Fruit fly (Drosophila melanogaster) whole organism, embryonic: ENCODE data around the gene CG6295.
A peak's percentile ranks its signal among the peaks of the same experiment; 100 is the strongest.

Experiments used
- B-H2 ChIP-seq: fragments of 200-800 bp; sonication (Bioruptor generic); optimal IDR thresholded peaks from 2 replicates; lab custom pipeline; 2018; ENCODE audit warnings: missing biosample characterization, mild to moderate bottlenecking, missing genetic modification characterization
- CG10321 ChIP-seq: fragments of 200-800 bp; sonication (Bioruptor generic); IDR thresholded peaks from 2 replicates; pipeline ENCODE4 v1.3.6; 2022; ENCODE audit warnings: missing biosample characterization, missing genetic modification characterization
- CG12236 ChIP-seq: fragments of 200-800 bp; sonication (Bioruptor generic); optimal IDR thresholded peaks from 2 replicates; lab custom pipeline; 2016; ENCODE audit warnings: missing biosample characterization, missing genetic modification characterization
- CG12659 ChIP-seq: fragments of 200-800 bp; sonication (Bioruptor generic); optimal IDR thresholded peaks from 3 replicates; lab custom pipeline; 2017; ENCODE audit warnings: mild to moderate bottlenecking, missing biosample characterization, missing genetic modification reagents, missing genetic modification characterization
- CG13624 ChIP-seq: fragments of 200-800 bp; sonication (Bioruptor generic); optimal IDR thresholded peaks from 2 replicates; lab custom pipeline; 2016; ENCODE audit warnings: missing biosample characterization, missing genetic modification characterization
- CG15011 ChIP-seq: fragments of 200-800 bp; sonication (Bioruptor generic); optimal IDR thresholded peaks from 3 replicates; lab custom pipeline; 2018; ENCODE audit warnings: missing biosample characterization, mild to moderate bottlenecking, missing genetic modification characterization
- CG15073 ChIP-seq: fragments of 200-800 bp; sonication (Bioruptor generic); optimal IDR thresholded peaks from 2 replicates; lab custom pipeline; 2016; ENCODE audit warnings: missing biosample characterization, missing genetic modification characterization
- CG16815 ChIP-seq: fragments of 200-800 bp; sonication (Bioruptor generic); optimal IDR thresholded peaks from 3 replicates; lab custom pipeline; 2017; ENCODE audit warnings: missing biosample characterization, mild to moderate bottlenecking, missing genetic modification characterization
- CG17568 ChIP-seq: fragments of 200-800 bp; sonication (Bioruptor generic); optimal IDR thresholded peaks from 2 replicates; lab custom pipeline; 2018; ENCODE audit warnings: missing biosample characterization, mild to moderate bottlenecking, missing genetic modification characterization, moderate library complexity
- CG17829 ChIP-seq: fragments of 200-800 bp; optimal IDR thresholded peaks from 2 replicates; lab custom pipeline; 2019; ENCODE audit warnings: missing biosample characterization, mild to moderate bottlenecking, missing genetic modification characterization, moderate library complexity
- CG2202 ChIP-seq: fragments of 200-800 bp; sonication (Bioruptor generic); optimal IDR thresholded peaks from 2 replicates; lab custom pipeline; 2018; ENCODE audit warnings: missing biosample characterization, mild to moderate bottlenecking, missing genetic modification characterization
- CG2875 ChIP-seq: fragments of 200-800 bp; sonication (Bioruptor generic); optimal IDR thresholded peaks from 2 replicates; lab custom pipeline; 2017; ENCODE audit warnings: missing biosample characterization, mild to moderate bottlenecking, missing genetic modification characterization, missing genetic modification reagents
- CG32767 ChIP-seq: fragments of 200-800 bp; sonication (Bioruptor generic); IDR thresholded peaks from 2 replicates; pipeline ENCODE4 v1.3.6; 2022; ENCODE audit warnings: missing biosample characterization, missing genetic modification characterization
- CG34224 ChIP-seq: fragments of 200-800 bp; sonication (Bioruptor generic); IDR thresholded peaks from 3 replicates; pipeline ENCODE4 v1.3.6; 2022; ENCODE audit warnings: missing biosample characterization, missing genetic modification characterization; ENCODE audit not compliant: partially characterized antibody
- CG3838 ChIP-seq: fragments of 200-800 bp; sonication (Bioruptor generic); optimal IDR thresholded peaks from 3 replicates; lab custom pipeline; 2016; ENCODE audit warnings: missing biosample characterization, missing genetic modification characterization
- CG7271 ChIP-seq: fragments of 200-800 bp; sonication (Bioruptor generic); optimal IDR thresholded peaks from 2 replicates; lab custom pipeline; 2018; ENCODE audit warnings: missing biosample characterization, mild to moderate bottlenecking, missing genetic modification characterization, moderate library complexity
- CG8924 ChIP-seq: fragments of 200-800 bp; optimal IDR thresholded peaks from 3 replicates; lab custom pipeline; 2019; ENCODE audit warnings: missing biosample characterization, mild to moderate bottlenecking, missing genetic modification characterization, moderate library complexity
- CHES-1-like ChIP-seq: fragments of 200-800 bp; sonication (Bioruptor generic); optimal IDR thresholded peaks from 2 replicates; lab custom pipeline; 2016; ENCODE audit warnings: missing biosample characterization, missing genetic modification characterization
- D19B ChIP-seq: fragments of 200-800 bp; sonication (Bioruptor generic); optimal IDR thresholded peaks from 2 replicates; lab custom pipeline; 2017; ENCODE audit warnings: missing biosample characterization, mild to moderate bottlenecking, missing genetic modification characterization
- E2f1 ChIP-seq: fragments of 200-800 bp; sonication (Bioruptor generic); IDR thresholded peaks from 2 replicates; pipeline ENCODE4 v1.3.6; 2022; ENCODE audit warnings: missing biosample characterization, missing genetic modification characterization
- HHEX ChIP-seq: fragments of 200-800 bp; sonication (Bioruptor generic); optimal IDR thresholded peaks from 3 replicates; lab custom pipeline; 2017; ENCODE audit warnings: missing biosample characterization, mild to moderate bottlenecking, missing genetic modification characterization, missing genetic modification reagents
- Lhr ChIP-seq: fragments of 200-800 bp; sonication (Bioruptor generic); optimal IDR thresholded peaks from 3 replicates; lab custom pipeline; 2017; ENCODE audit warnings: mild to moderate bottlenecking, missing biosample characterization, missing genetic modification reagents, missing genetic modification characterization
- Rfx ChIP-seq: fragments of 200-800 bp; sonication (Bioruptor generic); IDR thresholded peaks from 2 replicates; pipeline ENCODE4 v1.3.6; 2022; ENCODE audit warnings: missing biosample characterization, missing genetic modification characterization
- Sry-β ChIP-seq: fragments of 200-800 bp; sonication (Bioruptor generic); optimal IDR thresholded peaks from 2 replicates; lab custom pipeline; 2018; ENCODE audit warnings: missing biosample characterization, mild to moderate bottlenecking, missing genetic modification characterization, moderate library complexity
- Ssrp ChIP-seq: fragments of 200-800 bp; sonication (Bioruptor generic); optimal IDR thresholded peaks from 2 replicates; lab custom pipeline; 2018; ENCODE audit warnings: missing biosample characterization, mild to moderate bottlenecking, missing genetic modification characterization, moderate library complexity
- Trl ChIP-seq, 3 experiments: fragments of >200 bp in 2 of 3; fragments of 200-800 bp in 1 of 3; sonication (Bioruptor generic) in 1 of 3; optimal IDR thresholded peaks; 2 replicates in 1 of 3; 3 replicates in 2 of 3; lab custom pipeline; 2016 to 2017; ENCODE audit warnings: missing biosample characterization in 1 of 3, missing genetic modification characterization in 1 of 3
- bbx ChIP-seq: fragments of 200-800 bp; sonication (Bioruptor generic); IDR thresholded peaks from 2 replicates; pipeline ENCODE4 v1.3.6; 2022; ENCODE audit warnings: missing biosample characterization, missing genetic modification characterization; ENCODE audit not compliant: partially characterized antibody
- chm ChIP-seq: fragments of 200-800 bp; sonication (Bioruptor generic); IDR thresholded peaks from 2 replicates; pipeline ENCODE4 v1.3.6; 2022; ENCODE audit warnings: missing biosample characterization, missing genetic modification characterization
- ci ChIP-seq: fragments of 200-800 bp; sonication (Bioruptor generic); IDR thresholded peaks from 3 replicates; pipeline ENCODE4 v1.3.6; 2022; ENCODE audit warnings: missing biosample characterization, missing genetic modification characterization
- corto ChIP-seq: fragments of 200-800 bp; sonication (Bioruptor generic); optimal IDR thresholded peaks from 2 replicates; lab custom pipeline; 2016; ENCODE audit warnings: missing biosample characterization, mild to moderate bottlenecking, missing genetic modification characterization, moderate library complexity
- disco-r ChIP-seq: fragments of 200-800 bp; sonication (Bioruptor generic); optimal IDR thresholded peaks from 2 replicates; lab custom pipeline; 2016; ENCODE audit warnings: missing biosample characterization, missing genetic modification characterization
- ems ChIP-seq: fragments of 200-800 bp; sonication (Bioruptor generic); optimal IDR thresholded peaks from 3 replicates; lab custom pipeline; 2016; ENCODE audit warnings: missing biosample characterization, missing genetic modification characterization
- eyg ChIP-seq: fragments of 200-800 bp; sonication (Bioruptor generic); optimal IDR thresholded peaks from 3 replicates; lab custom pipeline; 2016; ENCODE audit warnings: missing biosample characterization, missing genetic modification characterization
- gcm ChIP-seq: fragments of 200-800 bp; sonication (Bioruptor generic); optimal IDR thresholded peaks from 2 replicates; lab custom pipeline; 2019; ENCODE audit warnings: missing biosample characterization, mild to moderate bottlenecking, missing genetic modification characterization, moderate library complexity
- grau ChIP-seq: fragments of 200-800 bp; optimal IDR thresholded peaks from 3 replicates; lab custom pipeline; 2019; ENCODE audit warnings: missing biosample characterization, mild to moderate bottlenecking, missing genetic modification characterization, moderate library complexity
- hkb ChIP-seq, 2 experiments: fragments of 200-800 bp in 1 of 2; fragments of >200 bp in 1 of 2; sonication (Bioruptor generic) in 1 of 2; IDR thresholded peaks in 1 of 2; optimal IDR thresholded peaks in 1 of 2; 2 replicates each; pipeline versions ENCODE4 v1.3.6 to Lab custom; 2017 to 2022; ENCODE audit warnings: missing biosample characterization in 1 of 2, missing genetic modification characterization in 1 of 2
- ind ChIP-seq: fragments of 200-800 bp; sonication (Bioruptor generic); optimal IDR thresholded peaks from 3 replicates; lab custom pipeline; 2016; ENCODE audit warnings: missing biosample characterization, missing genetic modification characterization
- insv ChIP-seq, 2 experiments: fragments of 200-800 bp; sonication (Bioruptor generic); optimal IDR thresholded peaks; 3 replicates each; lab custom pipeline; 2016 to 2018; ENCODE audit warnings: missing biosample characterization in 2 of 2, missing genetic modification characterization in 2 of 2
- knrl ChIP-seq: fragments of 200-800 bp; sonication (Bioruptor generic); IDR thresholded peaks from 3 replicates; pipeline ENCODE4 v1.3.6; 2022; ENCODE audit warnings: missing biosample characterization, missing genetic modification characterization; ENCODE audit not compliant: partially characterized antibody
- lab ChIP-seq: fragments of 200-800 bp; sonication (Bioruptor generic); optimal IDR thresholded peaks from 3 replicates; lab custom pipeline; 2017; ENCODE audit warnings: missing biosample characterization, missing genetic modification characterization, mild to moderate bottlenecking, moderate library complexity, missing genetic modification reagents
- lbe ChIP-seq: fragments of 200-800 bp; sonication (Bioruptor generic); optimal IDR thresholded peaks from 2 replicates; lab custom pipeline; 2016; ENCODE audit warnings: missing biosample characterization, mild to moderate bottlenecking, missing genetic modification characterization
- p53 ChIP-seq: fragments of 200-800 bp; sonication (Bioruptor generic); optimal IDR thresholded peaks from 2 replicates; lab custom pipeline; 2016; ENCODE audit warnings: missing biosample characterization, missing genetic modification characterization
- pb ChIP-seq: fragments of 200-800 bp; sonication (Bioruptor generic); optimal IDR thresholded peaks from 3 replicates; lab custom pipeline; 2016; ENCODE audit warnings: missing biosample characterization, missing genetic modification characterization
- phol ChIP-seq: fragments of 200-800 bp; sonication (Bioruptor generic); optimal IDR thresholded peaks from 3 replicates; lab custom pipeline; 2018; ENCODE audit warnings: missing biosample characterization, mild to moderate bottlenecking, missing genetic modification characterization, moderate library complexity
- slp2 ChIP-seq: fragments of 200-800 bp; sonication (Bioruptor generic); optimal IDR thresholded peaks from 2 replicates; lab custom pipeline; 2016; ENCODE audit warnings: missing biosample characterization, missing genetic modification characterization
- sqz ChIP-seq: fragments of 200-800 bp; sonication (Bioruptor generic); optimal IDR thresholded peaks from 3 replicates; lab custom pipeline; 2018; ENCODE audit warnings: missing biosample characterization, mild to moderate bottlenecking, missing genetic modification characterization
- tgo ChIP-seq: fragments of 200-800 bp; sonication (Bioruptor generic); IDR thresholded peaks from 3 replicates; pipeline ENCODE4 v1.3.6; 2022; ENCODE audit warnings: missing biosample characterization, missing genetic modification characterization
- tio ChIP-seq: fragments of 200-800 bp; sonication (Bioruptor generic); optimal IDR thresholded peaks from 2 replicates; lab custom pipeline; 2017; ENCODE audit warnings: missing biosample characterization, missing genetic modification characterization, inconsistent platforms
- yki ChIP-seq: fragments of >200 bp; optimal IDR thresholded peaks from 3 replicates; lab custom pipeline; 2018
- zen2 ChIP-seq: fragments of 200-800 bp; sonication (Bioruptor generic); IDR thresholded peaks from 3 replicates; pipeline ENCODE4 v1.3.6; 2022; ENCODE audit warnings: missing biosample characterization, missing genetic modification characterization; ENCODE audit not compliant: partially characterized antibody

Gene CG6295

DNA sequence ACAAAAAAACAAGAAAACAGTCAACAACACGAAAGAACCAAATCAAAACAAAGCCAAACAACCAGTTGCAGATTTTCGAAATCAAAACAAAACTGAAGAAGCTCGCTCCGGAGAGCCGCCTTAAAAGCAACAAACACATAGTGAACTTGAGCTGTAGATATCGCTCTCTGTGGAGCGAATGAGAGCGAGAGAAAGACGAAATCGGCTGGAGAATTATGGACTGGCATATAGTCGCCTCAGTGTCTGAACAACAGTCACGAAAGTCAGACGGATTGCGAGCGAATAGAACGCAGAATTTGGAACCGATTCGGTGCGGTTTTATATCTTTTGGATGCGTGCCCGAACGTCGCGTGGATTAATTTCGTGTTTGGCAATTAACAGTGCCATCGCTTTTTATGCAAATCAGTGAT, 26.6 kb downstream of the CG6295 start (continued):
- TF ChIP-seq CG32767 (no peak), corto (GFP tag; lab: Kevin White, UChicago) (no peak), lbe (GFP tag; lab: Kevin White, UChicago) (peak; percentile 32), HHEX (GFP tag; lab: Kevin White, UChicago) (no peak), CG8924 (tag; lab: Kevin White, UChicago) (no peak), knrl (GFP tag; lab: Robert Waterston, UW) (no peak; the same call in 2 of the 3 replicates), lab (GFP tag; lab: Kevin White, UChicago) (peak; percentile 65), CG15011 (no peak), Trl (optimal IDR thresholded peaks at IDR 0.05; lab: Kevin White, UChicago) (peak; percentile 72 to 97), Trl (GFP tag; optimal IDR thresholded peaks at IDR 0.05; lab: Kevin White, UChicago) (no peak), hkb (optimal IDR thresholded peaks at IDR 0.05; lab: Kevin White, UChicago) (no peak), hkb (GFP tag; IDR thresholded peaks at IDR 0.05; lab: Robert Waterston, UW) (no peak), slp2 (no peak), CG15073 (GFP tag; lab: Kevin White, UChicago) (no peak), ems (GFP tag; lab: Kevin White, UChicago) (no peak), CG34224 (GFP tag; lab: Robert Waterston, UW) (peak; percentile 36; the same call in 1 of the 3 replicates), CG2875 (no peak), B-H2 (GFP tag; lab: Kevin White, UChicago) (peak; percentile 30), Rfx (GFP tag; lab: Robert Waterston, UW) (peak; percentile 46; the same call in 1 of the 2 replicates), CG12236 (GFP tag; lab: Kevin White, UChicago) (no peak), Lhr (GFP tag; lab: Kevin White, UChicago) (no peak), phol (tag; lab: Kevin White, UChicago) (no peak), pb (GFP tag; lab: Kevin White, UChicago) (peak; percentile 19), p53 (GFP tag; lab: Kevin White, UChicago) (no peak), eyg (GFP tag; lab: Kevin White, UChicago) (no peak), D19B (GFP tag; lab: Kevin White, UChicago) (no peak), gcm (no peak), grau (tag; lab: Kevin White, UChicago) (no peak), ind (GFP tag; lab: Kevin White, UChicago) (no peak), yki (no peak), insv (GFP tag; optimal IDR thresholded peaks at IDR 0.05; lab: Kevin White, UChicago) (no peak), CG13624 (GFP tag; lab: Kevin White, UChicago) (no peak), CG2202 (tag; lab: Kevin White, UChicago) (no peak), E2f1 (GFP tag; lab: Robert Waterston, UW) (no peak), CG16815 (GFP tag; lab: Kevin White, UChicago) (no peak), ci (GFP tag; lab: Robert Waterston, UW) (peak; percentile 38; the same call in 1 of the 3 replicates), disco-r (GFP tag; lab: Kevin White, UChicago) (no peak), CG17568 (GFP tag; lab: Kevin White, UChicago) (no peak), tgo (GFP tag; lab: Robert Waterston, UW) (no peak), CG10321 (GFP tag; lab: Robert Waterston, UW) (no peak), Sry-β (GFP tag; lab: Kevin White, UChicago) (no peak), CG3838 (no peak), CG7271 (tag; lab: Kevin White, UChicago) (no peak), CG12659 (GFP tag; lab: Kevin White, UChicago) (no peak), Ssrp (tag; lab: Kevin White, UChicago) (no peak), chm (GFP tag; lab: Robert Waterston, UW) (peak; percentile 57; the same call in 1 of the 2 replicates), bbx (GFP tag; lab: Robert Waterston, UW) (no peak), zen2 (peak; percentile 37; the same call in 2 of the 3 replicates), tio (GFP tag; lab: Kevin White, UChicago) (no peak), CG17829 (tag; lab: Kevin White, UChicago) (no peak), CHES-1-like (no peak), sqz (GFP tag; lab: Kevin White, UChicago) (no peak)
